Worm (Caenorhabditis elegans): Measurements from ENCODE around the gene ctbp-1.

- TF ChIP-seq mdl-1 (tag; optimal IDR thresholded peaks at IDR 0.05) (no peak), unc-62 (GFP tag; optimal IDR thresholded peaks at IDR 0.05 in 1 of 2) (peak in 1 of 2 experiments; percentile 77), unc-62 (tag; optimal IDR thresholded peaks at IDR 0.05) (no peak), ces-1 (GFP tag; optimal IDR thresholded peaks at IDR 0.05) (no peak), lin-1 (GFP tag; IDR thresholded peaks at IDR 0.05) (no peak), ztf-11 (tag; optimal IDR thresholded peaks at IDR 0.05) (no peak)
Measured at ce11 chrX:5826976-5827375, 35.5 kb upstream of the ctbp-1 start.
